Worm (Caenorhabditis elegans): ENCODE data around the gene C05D11.5.
A peak's percentile ranks its signal among the peaks of the same experiment; 100 is the strongest.

- TF ChIP-seq ets-7 (tag; optimal IDR thresholded peaks at IDR 0.05) (no peak), F13C5.2 (tag; optimal IDR thresholded peaks at IDR 0.05) (no peak), hmg-4 (GFP tag; optimal IDR thresholded peaks at IDR 0.05) (no peak), hmbx-1 (tag; optimal IDR thresholded peaks at IDR 0.05) (no peak), scrt-1 (GFP tag; IDR thresholded peaks at IDR 0.05) (no peak), ama-1 (optimal IDR thresholded peaks at IDR 0.05) (peak; percentile 15), sea-1 (GFP tag; conservative IDR thresholded peaks at IDR 0.05) (no peak), B0310.2 (tag; optimal IDR thresholded peaks at IDR 0.05) (no peak), hnd-1 (tag; optimal IDR thresholded peaks at IDR 0.05) (no peak), pes-1 (GFP tag; IDR thresholded peaks at IDR 0.05) (no peak), tra-4 (tag; optimal IDR thresholded peaks at IDR 0.05) (no peak)
Observed at ce11 chrIII:6382987-6383602, 28.7 kb downstream of the C05D11.5 start, which contains the start of gene let-716.
